Worm (Caenorhabditis elegans) whole organism, late embryonic: ENCODE data around the gene F19H8.2.

Experiments
- C38D4.7 ChIP-seq: fragments of 200-800 bp; sonication (Bioruptor generic); optimal IDR thresholded peaks from 2 replicates; lab custom pipeline; 2018; ENCODE audit warnings: mild to moderate bottlenecking, missing genetic modification characterization, moderate library complexity, missing compliant biosample characterization
- F13H6.1 ChIP-seq: sonication (generic microtip); optimal IDR thresholded peaks from 2 replicates; lab custom pipeline; 2016; ENCODE audit warnings: missing genetic modification characterization, missing compliant biosample characterization
- T23F11.4 ChIP-seq: fragments of 200-800 bp; sonication (Bioruptor generic); optimal IDR thresholded peaks from 2 replicates; lab custom pipeline; 2018; ENCODE audit warnings: mild to moderate bottlenecking, missing genetic modification characterization, missing compliant biosample characterization
- ceh-14 ChIP-seq: sonication (generic microtip); optimal IDR thresholded peaks from 2 replicates; lab custom pipeline; 2016; ENCODE audit warnings: missing genotype, missing genetic modification characterization, missing compliant biosample characterization
- ceh-18 ChIP-seq: sonication (generic microtip); optimal IDR thresholded peaks from 2 replicates; lab custom pipeline; 2016; ENCODE audit warnings: missing genetic modification characterization, missing compliant biosample characterization
- ceh-19 ChIP-seq: fragments of 200-800 bp; sonication (Bioruptor generic); optimal IDR thresholded peaks from 2 replicates; lab custom pipeline; 2018; ENCODE audit warnings: mild to moderate bottlenecking, missing genetic modification characterization, missing compliant biosample characterization
- ceh-22 ChIP-seq: sonication (generic microtip); optimal IDR thresholded peaks from 2 replicates; lab custom pipeline; 2017; ENCODE audit warnings: missing biosample characterization, missing genetic modification characterization
- ceh-31 ChIP-seq: sonication (generic microtip); optimal IDR thresholded peaks from 2 replicates; lab custom pipeline; 2016; ENCODE audit warnings: missing genetic modification characterization, missing compliant biosample characterization
- ceh-34 ChIP-seq: sonication (generic microtip); optimal IDR thresholded peaks from 2 replicates; lab custom pipeline; 2016; ENCODE audit warnings: mild to moderate bottlenecking, missing genetic modification characterization, missing compliant biosample characterization
- ceh-45 ChIP-seq: fragments of 200-800 bp; sonication (Bioruptor generic); IDR thresholded peaks from 2 replicates; pipeline ENCODE4 v1.3.6; 2022; ENCODE audit warnings: missing genetic modification reagents, missing genetic modification characterization, missing compliant biosample characterization
- ceh-48 ChIP-seq: sonication (generic microtip); optimal IDR thresholded peaks from 2 replicates; lab custom pipeline; 2016; ENCODE audit warnings: missing genetic modification characterization, inconsistent platforms, missing compliant biosample characterization
- ceh-6 ChIP-seq: fragments of 200-800 bp; sonication (Bioruptor generic); optimal IDR thresholded peaks from 2 replicates; lab custom pipeline; 2018; ENCODE audit warnings: mild to moderate bottlenecking, missing genetic modification characterization, missing compliant biosample characterization
- ceh-9 ChIP-seq: sonication (generic microtip); optimal IDR thresholded peaks from 2 replicates; lab custom pipeline; 2016; ENCODE audit warnings: mild to moderate bottlenecking, missing genetic modification characterization, inconsistent platforms, missing compliant biosample characterization
- elt-2 ChIP-seq: sonication (generic microtip); optimal IDR thresholded peaks from 2 replicates; lab custom pipeline; 2016; ENCODE audit warnings: missing genetic modification reagents, missing genetic modification characterization, missing compliant biosample characterization
- ets-4 ChIP-seq: sonication (generic microtip); optimal IDR thresholded peaks from 2 replicates; lab custom pipeline; 2016; ENCODE audit warnings: missing genetic modification characterization, missing compliant biosample characterization
- eyg-1 ChIP-seq: sonication (generic microtip); optimal IDR thresholded peaks from 2 replicates; lab custom pipeline; 2016; ENCODE audit warnings: missing genotype, missing genetic modification characterization, missing compliant biosample characterization
- fax-1 ChIP-seq: sonication (generic microtip); optimal IDR thresholded peaks from 2 replicates; lab custom pipeline; 2016; ENCODE audit warnings: missing genotype, missing genetic modification characterization, missing compliant biosample characterization
- fkh-6 ChIP-seq: sonication (generic microtip); optimal IDR thresholded peaks from 2 replicates; lab custom pipeline; 2016; ENCODE audit warnings: missing genetic modification characterization, missing compliant biosample characterization
- hlh-15 ChIP-seq: sonication (generic microtip); optimal IDR thresholded peaks from 2 replicates; lab custom pipeline; 2016; ENCODE audit warnings: missing genetic modification characterization, missing compliant biosample characterization
- hlh-6 ChIP-seq: sonication (generic microtip); optimal IDR thresholded peaks from 2 replicates; lab custom pipeline; 2016; ENCODE audit warnings: missing genotype, missing genetic modification characterization, missing compliant biosample characterization
- hlh-8 ChIP-seq: sonication (generic microtip); optimal IDR thresholded peaks from 2 replicates; lab custom pipeline; 2016; ENCODE audit warnings: missing genotype, missing genetic modification characterization, missing compliant biosample characterization
- lin-11 ChIP-seq: fragments of 200-800 bp; sonication (Bioruptor generic); optimal IDR thresholded peaks from 2 replicates; lab custom pipeline; 2018; ENCODE audit warnings: mild to moderate bottlenecking, missing genetic modification characterization, missing compliant biosample characterization
- nfya-1 ChIP-seq: sonication (generic microtip); optimal IDR thresholded peaks from 2 replicates; lab custom pipeline; 2017; ENCODE audit warnings: missing genetic modification characterization, mild to moderate bottlenecking, missing compliant biosample characterization, antibody characterized with exemption, moderate library complexity
- nhr-11 ChIP-seq: fragments of 150-350 bp; optimal IDR thresholded peaks from 2 replicates; lab custom pipeline; 2014; ENCODE audit warnings: missing biosample characterization, missing genetic modification characterization
- npax-4 ChIP-seq: sonication (generic microtip); optimal IDR thresholded peaks from 2 replicates; lab custom pipeline; 2016; ENCODE audit warnings: missing genetic modification characterization, missing compliant biosample characterization
- pag-3 ChIP-seq: sonication (generic microtip); optimal IDR thresholded peaks from 2 replicates; lab custom pipeline; 2016; ENCODE audit warnings: missing compliant biosample characterization, missing genetic modification characterization, borderline replicate concordance
- pat-9 ChIP-seq: fragments of 200-800 bp; sonication (Bioruptor generic); optimal IDR thresholded peaks from 2 replicates; lab custom pipeline; 2018; ENCODE audit warnings: mild to moderate bottlenecking, missing genetic modification characterization, moderate library complexity, missing compliant biosample characterization
- pha-2 ChIP-seq: sonication (generic microtip); optimal IDR thresholded peaks from 2 replicates; lab custom pipeline; 2017; ENCODE audit warnings: mild to moderate bottlenecking, missing genetic modification characterization, missing compliant biosample characterization
- ref-2 ChIP-seq: sonication (generic microtip); optimal IDR thresholded peaks from 2 replicates; lab custom pipeline; 2016; ENCODE audit warnings: missing genetic modification characterization, missing compliant biosample characterization
- sdc-2 ChIP-seq: sonication (generic microtip); optimal IDR thresholded peaks from 2 replicates; lab custom pipeline; 2016; ENCODE audit warnings: missing genotype, missing genetic modification characterization, missing compliant biosample characterization
- syd-9 ChIP-seq: sonication (generic microtip); optimal IDR thresholded peaks from 2 replicates; lab custom pipeline; 2016; ENCODE audit warnings: mild to moderate bottlenecking, missing genetic modification characterization, moderate library complexity, missing compliant biosample characterization
- tbx-7 ChIP-seq: sonication (generic microtip); optimal IDR thresholded peaks from 2 replicates; lab custom pipeline; 2016; ENCODE audit warnings: missing genotype, missing genetic modification characterization, missing compliant biosample characterization
- unc-3 ChIP-seq, 2 experiments: fragments of 200-800 bp in 1 of 2; sonication (Bioruptor generic) in 1 of 2; sonication (generic microtip) in 1 of 2; conservative IDR thresholded peaks in 1 of 2; optimal IDR thresholded peaks in 1 of 2; 2 replicates each; pipeline versions ENCODE4 v1.3.6 to Lab custom; 2016 to 2022; ENCODE audit warnings: missing compliant biosample characterization in 2 of 2, missing genetic modification characterization in 2 of 2, missing genetic modification reagents in 1 of 2

F19H8.2 gene

ce11 chrII:14610492-14611142, 4.9 kb upstream of the F19H8.2 start:
- TF ChIP-seq eyg-1 (tag; lab: Kevin White, UChicago) (no peak), pha-2 (no peak), pag-3 (tag; lab: Kevin White, UChicago) (no peak)

DNA sequence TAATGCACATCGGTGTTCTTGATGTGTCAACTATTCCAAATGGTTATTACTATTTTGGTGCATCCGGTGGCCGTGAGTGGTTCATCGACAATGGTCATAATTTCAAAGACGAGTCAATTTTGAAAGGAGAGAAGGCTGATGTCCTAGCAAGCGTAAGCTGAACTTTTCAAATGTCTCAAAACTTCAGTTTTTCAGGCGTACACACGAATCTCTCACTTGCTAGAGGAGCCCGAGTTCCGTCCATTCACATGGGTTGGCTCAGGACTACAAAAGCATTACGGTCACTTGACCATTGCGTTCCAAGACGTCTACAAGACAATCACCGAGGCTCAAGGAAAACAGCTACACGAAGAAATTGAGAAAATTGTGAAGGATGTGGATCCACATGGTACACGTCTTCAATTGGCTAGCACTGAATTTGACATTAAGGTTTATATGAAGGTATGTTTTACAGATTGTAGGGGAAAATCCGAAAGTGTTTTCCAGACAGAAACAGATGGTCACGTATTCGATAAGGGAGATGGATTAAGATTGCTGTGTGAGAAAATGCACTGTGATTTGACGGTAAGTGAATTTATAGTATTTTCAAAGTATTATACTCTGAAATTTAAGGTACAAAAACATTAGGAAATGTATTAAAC, 3.7 kb upstream of the F19H8.2 start:
- TF ChIP-seq T23F11.4 (GFP tag; lab: Kevin White, UChicago) (no peak), C38D4.7 (GFP tag; lab: Kevin White, UChicago) (no peak), F13H6.1 (tag; lab: Kevin White, UChicago) (no peak), elt-2 (tag; lab: Kevin White, UChicago) (no peak), syd-9 (no peak), ceh-9 (no peak), fax-1 (tag; lab: Kevin White, UChicago) (no peak), ceh-19 (GFP tag; lab: Kevin White, UChicago) (no peak), lin-11 (tag; lab: Kevin White, UChicago) (no peak), pha-2 (no peak), unc-3 (GFP tag; conservative IDR thresholded peaks at IDR 0.05; lab: Robert Waterston, UW) (no peak), unc-3 (tag; optimal IDR thresholded peaks at IDR 0.05; lab: Kevin White, UChicago) (no peak), ceh-18 (tag; lab: Kevin White, UChicago) (no peak), hlh-8 (tag; lab: Kevin White, UChicago) (no peak), npax-4 (no peak), fkh-6 (no peak), ceh-34 (no peak)
- TF ChIP-seq, all 69 proteins: peak for 0

DNA sequence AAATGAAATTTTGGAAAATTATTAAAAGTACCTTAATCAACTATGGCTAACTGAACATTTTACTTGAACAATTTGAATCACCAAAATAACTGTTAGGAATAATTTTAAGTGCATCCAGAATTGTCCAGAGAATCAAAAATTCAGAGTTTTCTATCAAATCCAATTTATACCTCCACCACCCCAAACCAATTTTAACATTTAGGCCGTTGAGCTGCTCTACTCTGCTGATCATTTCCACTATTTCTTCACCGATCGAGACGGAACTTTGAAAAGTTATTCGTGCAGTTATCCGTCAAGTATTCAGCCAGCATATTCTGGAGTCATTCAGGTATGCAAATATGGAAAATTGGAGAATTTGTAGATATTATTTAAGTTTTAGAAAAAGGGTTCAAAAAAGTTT, 2.8 kb upstream of the F19H8.2 start:
- TF ChIP-seq ceh-31 (tag; lab: Kevin White, UChicago), result no peak
- TF ChIP-seq ceh-48 (tag; lab: Kevin White, UChicago), result no peak
- TF ChIP-seq pat-9 (tag; lab: Kevin White, UChicago), result no peak
- no peak for TF ChIP-seq ref-2 (tag; lab: Kevin White, UChicago)
- no peak for TF ChIP-seq nfya-1 (tag; lab: Kevin White, UChicago)
- TF ChIP-seq hlh-15 (tag; lab: Kevin White, UChicago), result no peak
- TF ChIP-seq ets-4 (tag; lab: Kevin White, UChicago), result no peak
- TF ChIP-seq nhr-11, result no peak
- no peak for TF ChIP-seq ceh-14 (tag; lab: Kevin White, UChicago)
- TF ChIP-seq ceh-22 (tag; lab: Kevin White, UChicago), result no peak
- no peak for TF ChIP-seq sdc-2
- TF ChIP-seq ceh-19 (GFP tag; lab: Kevin White, UChicago), result no peak
- no peak for TF ChIP-seq ceh-6 (GFP tag; lab: Kevin White, UChicago)
- no peak for TF ChIP-seq F13H6.1 (tag; lab: Kevin White, UChicago)
- no peak for TF ChIP-seq ceh-45
- no peak for TF ChIP-seq T23F11.4 (GFP tag; lab: Kevin White, UChicago)
- TF ChIP-seq tbx-7 (tag; lab: Kevin White, UChicago), result no peak

DNA sequence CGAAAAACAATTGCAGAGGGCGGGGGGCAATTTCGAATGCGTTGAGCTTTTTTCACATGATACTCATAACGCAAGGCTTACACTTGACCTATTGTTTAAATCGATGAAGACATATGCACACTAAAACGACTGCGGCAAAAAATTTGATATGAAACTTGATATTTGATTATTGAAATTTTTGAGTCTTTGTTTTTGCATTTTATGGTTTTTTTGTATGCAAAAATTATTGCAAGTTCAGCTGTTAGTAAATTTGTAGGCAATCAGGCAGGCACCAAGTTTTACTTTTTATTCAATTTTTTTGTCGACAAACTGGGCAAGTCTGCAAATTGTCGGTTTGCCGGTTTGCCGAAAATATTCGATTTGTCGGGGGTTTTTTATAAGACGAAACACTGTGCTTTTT, 503 bp upstream of the F19H8.2 start, which contains the start of gene arl-3:
TSS of gene arl-3 (plus strand) at position 301 of the 400 bp plus-strand sequence.
- TF ChIP-seq fax-1 (tag; lab: Kevin White, UChicago) (no peak), hlh-6 (no peak)
- TF ChIP-seq, all 69 proteins: peak for 0
